In genomic region chrII:7624995-7625394, ce11 we compare ENCODE assay signal across 1 worm cellular context.
TF ChIP-seq lines count a peak whose summit lies in the region.

No protein-coding gene starts in this region.

TF ChIP-seq in whole organism, L4 larva, 104 proteins besides CTCF, POLR2A, EP300 and RAD21 (continued from another document):
- TF ChIP-seq ces-1 (GFP tag; optimal IDR thresholded peaks at IDR 0.05; lab: Kevin White, UChicago) (peak; percentile 25), ztf-7 (tag; optimal IDR thresholded peaks at IDR 0.05; lab: Kevin White, UChicago) (no peak), unc-62 (GFP tag; optimal IDR thresholded peaks at IDR 0.05 in 1 of 2; lab: Kevin White, UChicago) (peak in 1 of 2 experiments; percentile 49), unc-62 (tag; optimal IDR thresholded peaks at IDR 0.05; lab: Kevin White, UChicago) (no peak), set-16 (GFP tag; IDR thresholded peaks at IDR 0.05; lab: Robert Waterston, UW) (no peak), egl-27 (tag; optimal IDR thresholded peaks at IDR 0.05; lab: Kevin White, UChicago) (no peak), Y75B8A.6 (GFP tag; IDR thresholded peaks at IDR 0.05; lab: Robert Waterston, UW) (no peak), madf-9 (GFP tag; conservative IDR thresholded peaks at IDR 0.05; lab: Robert Waterston, UW) (no peak), vab-7 (GFP tag; IDR thresholded peaks at IDR 0.05; lab: Robert Waterston, UW) (0 out of 2 replicates have a peak, but pooled peaks have one; percentile 30), snpc-1.2 (GFP tag; IDR thresholded peaks at IDR 0.05; lab: Robert Waterston, UW) (no peak), Y48G9A.11 (GFP tag; IDR thresholded peaks at IDR 0.05; lab: Robert Waterston, UW) (no peak), daf-8 (GFP tag; IDR thresholded peaks at IDR 0.05; lab: Robert Waterston, UW) (no peak)
